Worm (Caenorhabditis elegans) whole organism, midembryonic: ENCODE results near the gene F26D10.13.
"Not testable (repeated sequence)": the region's sequence is repeated elsewhere in the genome, so short reads cannot be mapped to it uniquely, and the experiment has no call there.

Source experiments
- T22C8.4 ChIP-seq: fragments of 200-800 bp; sonication (Bioruptor generic); IDR thresholded peaks from 2 replicates; pipeline ENCODE4 v1.3.6; 2022; ENCODE audit warnings: missing genetic modification characterization, missing compliant biosample characterization
- cog-1 ChIP-seq: sonication (generic microtip); optimal IDR thresholded peaks from 2 replicates; lab custom pipeline; 2016; ENCODE audit warnings: missing genetic modification characterization, missing compliant biosample characterization
- flt-1 ChIP-seq: fragments of 200-800 bp; sonication (Bioruptor generic); IDR thresholded peaks from 2 replicates; pipeline ENCODE4 v1.3.6; 2022; ENCODE audit warnings: missing genetic modification characterization, missing compliant biosample characterization
- klf-2 ChIP-seq: fragments of 200-800 bp; sonication (Bioruptor generic); conservative IDR thresholded peaks from 2 replicates; pipeline ENCODE4 v1.3.6; 2022; ENCODE audit warnings: missing genetic modification reagents, missing genetic modification characterization, missing compliant biosample characterization
- med-1 ChIP-seq: sonication (generic microtip); optimal IDR thresholded peaks from 2 replicates; lab custom pipeline; 2017; ENCODE audit warnings: missing genetic modification characterization, mild to moderate bottlenecking, missing compliant biosample characterization, antibody characterized with exemption, missing genetic modification reagents; ENCODE audit not compliant: insufficient read depth
- tab-1 ChIP-seq: fragments of 200-800 bp; sonication (Bioruptor generic); IDR thresholded peaks from 2 replicates; pipeline ENCODE4 v1.3.6; 2022; ENCODE audit warnings: missing genetic modification characterization, missing compliant biosample characterization
- ztf-23 ChIP-seq: fragments of 200-800 bp; sonication (Bioruptor generic); IDR thresholded peaks from 2 replicates; pipeline ENCODE4 v1.3.6; 2022; ENCODE audit warnings: missing genetic modification reagents, missing genetic modification characterization, missing compliant biosample characterization
- ztf-29 ChIP-seq: fragments of 200-800 bp; sonication (Bioruptor generic); IDR thresholded peaks from 2 replicates; pipeline ENCODE4 v1.3.6; 2022; ENCODE audit warnings: missing genetic modification reagents, missing genetic modification characterization, missing compliant biosample characterization

ce11 chrIV:17307223-17307622, 42.6 kb upstream of the F26D10.13 start, which contains the start of gene T28F3.8:
- not testable (repeated sequence) for TF ChIP-seq flt-1 (GFP tag; lab: Robert Waterston, UW); T22C8.4 (GFP tag; lab: Robert Waterston, UW); tab-1; klf-2 (GFP tag; lab: Robert Waterston, UW); ztf-29 (GFP tag; lab: Robert Waterston, UW); ztf-23 (GFP tag; lab: Robert Waterston, UW); cog-1 (tag; lab: Kevin White, UChicago); med-1 (GFP tag; lab: Kevin White, UChicago)
